Worm (Caenorhabditis elegans): ENCODE data around the gene cec-8.

Gene cec-8

ce11 chrIII:437033-437432 lies 7.9 kb downstream of the cec-8 start:
- no peak for TF ChIP-seq ceh-8 (GFP tag; optimal IDR thresholded peaks at IDR 0.05)

ce11 chrIII:439926-440325 lies 10.8 kb downstream of the cec-8 start, which contains the start of gene affl-1:
affl-1 (plus strand) TSS chrIII:440226.
- TF ChIP-seq efl-1 (optimal IDR thresholded peaks at IDR 0.05) (no peak), efl-1 (GFP tag; optimal IDR thresholded peaks at IDR 0.05 in 1 of 2) (peak in 1 of 2 experiments; percentile 60), C04F5.9 (tag; optimal IDR thresholded peaks at IDR 0.05) (no peak), mab-9 (GFP tag; IDR thresholded peaks at IDR 0.05) (no peak)

- peak; percentile 52 for TF ChIP-seq ceh-8 (GFP tag; optimal IDR thresholded peaks at IDR 0.05)
- no peak for TF ChIP-seq hpl-2 (GFP tag; optimal IDR thresholded peaks at IDR 0.05)
- TF ChIP-seq lir-3 (tag; optimal IDR thresholded peaks at IDR 0.05; ENCODE audit: poor library complexity): no peak
- TF ChIP-seq mep-1 (tag; optimal IDR thresholded peaks at IDR 0.05): no peak
- TF ChIP-seq ceh-63 (GFP tag; optimal IDR thresholded peaks at IDR 0.05): no peak
- no peak for TF ChIP-seq unc-30 (tag; optimal IDR thresholded peaks at IDR 0.05)
- TF ChIP-seq unc-62 (GFP tag; optimal IDR thresholded peaks at IDR 0.05): no peak
- TF ChIP-seq nhr-76 (tag; optimal IDR thresholded peaks at IDR 0.05): no peak
- TF ChIP-seq lin-35 (GFP tag; optimal IDR thresholded peaks at IDR 0.05): no peak
- TF ChIP-seq C04F5.9 (tag; optimal IDR thresholded peaks at IDR 0.05): no peak
- TF ChIP-seq sptf-1 (tag; optimal IDR thresholded peaks at IDR 0.05): no peak
- TF ChIP-seq fkh-8 (tag; optimal IDR thresholded peaks at IDR 0.05): peak; percentile 25
- no peak for TF ChIP-seq blmp-1 (tag; optimal IDR thresholded peaks at IDR 0.05)
Observed at ce11 chrIII:444101-444500, 15.0 kb downstream of the cec-8 start, which contains the start of gene Y55B1BR.8. Y55B1BR.8 (plus strand) TSS chrIII:444401.

- peak; percentile 83 for TF ChIP-seq alr-1 (tag; optimal IDR thresholded peaks at IDR 0.05; ENCODE audit: borderline replicate concordance)
Observed at ce11 chrIII:445515-445914, 16.4 kb downstream of the cec-8 start.

DNA sequence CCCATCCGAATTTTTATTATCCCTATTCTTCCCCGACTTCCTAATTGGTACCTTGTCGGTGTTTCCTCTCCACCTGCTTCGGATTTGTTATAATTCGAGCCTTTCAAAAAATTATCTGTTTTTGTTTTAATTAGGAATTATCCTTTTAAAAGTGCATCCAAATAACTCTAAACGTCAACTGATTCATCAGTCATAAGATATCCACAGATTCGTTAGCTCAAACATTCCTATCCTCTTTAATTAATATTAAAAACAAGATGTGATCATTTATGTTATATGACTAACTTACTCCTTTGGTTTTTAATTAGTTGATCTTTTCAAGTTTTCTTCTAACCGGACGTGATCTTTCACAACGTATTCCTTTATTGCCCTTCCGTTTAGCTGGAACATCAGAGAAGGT lies 17.7 kb downstream of the cec-8 start:
- TF ChIP-seq hlh-17 (GFP tag; optimal IDR thresholded peaks at IDR 0.05; ENCODE audit: borderline replicate concordance) (no peak), nhr-19 (GFP tag; conservative IDR thresholded peaks at IDR 0.05) (no peak), C04F5.9 (tag; optimal IDR thresholded peaks at IDR 0.05) (no peak), ceh-8 (GFP tag; optimal IDR thresholded peaks at IDR 0.05) (peak; percentile 91), tlp-1 (tag; optimal IDR thresholded peaks at IDR 0.05) (no peak), elt-3 (tag; optimal IDR thresholded peaks at IDR 0.05) (no peak)

- TF ChIP-seq tbx-2 (tag; optimal IDR thresholded peaks at IDR 0.05): no peak
- peak; percentile 56 for TF ChIP-seq lin-14 (GFP tag; optimal IDR thresholded peaks at IDR 0.05)
- TF ChIP-seq fkh-10 (GFP tag; optimal IDR thresholded peaks at IDR 0.05): peak; percentile 82
Observed at ce11 chrIII:455793-456192, 26.7 kb downstream of the cec-8 start.

DNA sequence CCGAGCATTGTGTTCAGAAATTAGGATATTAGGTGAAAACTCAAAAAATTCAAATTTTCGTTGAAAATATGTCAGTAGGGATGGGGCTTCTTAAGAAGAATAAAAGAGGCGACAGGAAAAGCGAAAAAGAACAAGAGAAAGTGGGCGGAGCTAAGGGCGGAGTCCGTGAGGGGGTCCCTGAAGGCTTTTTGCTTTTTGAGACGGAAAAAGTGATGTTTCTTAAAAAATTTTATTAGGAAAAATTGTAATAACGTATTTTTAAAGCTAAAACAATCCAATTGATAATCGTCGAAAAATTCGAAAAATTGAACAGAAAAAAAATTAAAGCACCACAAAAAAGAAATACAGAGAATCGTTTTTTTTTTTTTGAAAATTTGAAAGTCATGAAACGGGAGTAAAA lies 34.6 kb downstream of the cec-8 start, which contains the start of gene Y55B1BR.6:
TSS of gene Y55B1BR.6 (minus strand) at position 101 of the 400 bp plus-strand sequence.
- TF ChIP-seq vab-15 (tag; optimal IDR thresholded peaks at IDR 0.05): no peak
- TF ChIP-seq unc-130 (tag; optimal IDR thresholded peaks at IDR 0.05): no peak
- no peak for TF ChIP-seq unc-62 (GFP tag; optimal IDR thresholded peaks at IDR 0.05)
- TF ChIP-seq nhr-76 (tag; optimal IDR thresholded peaks at IDR 0.05): no peak

DNA sequence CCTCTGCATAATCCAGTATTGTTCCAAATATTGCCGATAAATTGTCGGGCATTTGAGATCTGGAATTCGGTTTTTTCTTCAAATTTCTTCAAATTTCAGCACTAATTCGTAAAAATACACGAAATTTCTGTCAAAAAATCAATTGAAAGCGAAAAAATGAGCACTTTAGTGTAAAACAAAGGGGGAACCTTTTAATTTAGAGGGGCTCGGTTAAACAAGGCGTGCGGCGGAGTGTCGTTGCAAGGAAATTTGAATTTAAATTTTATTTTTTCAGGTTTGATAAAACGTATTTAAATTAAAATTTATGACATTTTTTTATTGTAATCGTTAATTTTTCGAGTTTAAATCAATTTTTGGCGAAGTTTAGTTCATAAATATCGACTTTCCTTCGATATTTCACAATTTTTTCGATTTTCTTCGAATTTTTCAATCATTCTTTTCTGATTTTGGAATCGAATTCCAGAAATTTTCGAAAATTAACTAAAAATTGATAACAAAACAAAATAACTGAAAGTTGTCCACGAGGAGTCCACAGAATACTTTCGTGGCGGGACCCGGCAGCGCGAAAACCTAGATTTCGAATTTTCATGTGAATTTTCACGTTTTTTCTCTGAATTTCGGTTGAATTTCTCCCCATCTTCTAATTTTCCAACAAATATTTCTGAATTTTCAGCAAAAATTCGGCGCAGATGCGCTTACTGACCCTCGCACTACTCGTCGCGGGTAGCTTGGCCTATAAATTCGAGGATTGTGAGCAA lies 42.7 kb downstream of the cec-8 start, which contains the start of the genes magu-1 and nemp-1:
TSS of gene magu-1 (minus strand) at position 59 of the 758 bp plus-strand sequence.
TSS of gene nemp-1 (plus strand) at position 674 of the 758 bp plus-strand sequence.
- TF ChIP-seq dpl-1 (GFP tag; optimal IDR thresholded peaks at IDR 0.05) (peak; percentile 29 to 44 (median 40)), alr-1 (tag; optimal IDR thresholded peaks at IDR 0.05; ENCODE audit: borderline replicate concordance) (no peak), lin-35 (GFP tag; optimal IDR thresholded peaks at IDR 0.05) (peak in 1 of 2 experiments; percentile 53), lsy-2 (tag; optimal IDR thresholded peaks at IDR 0.05) (peak in 1 of 2 experiments; percentile 30), efl-1 (optimal IDR thresholded peaks at IDR 0.05) (peak; percentile 64 to 70), efl-1 (GFP tag; optimal IDR thresholded peaks at IDR 0.05 in 1 of 2) (peak; percentile 62 to 91)
